Fruit fly (Drosophila melanogaster) whole organism, larva: Measurements from ENCODE around the gene Pdp.

ENCODE experiments used
- noc ChIP-seq: fragments of 200-800 bp; sonication (Bioruptor generic); optimal IDR thresholded peaks from 3 replicates; lab custom pipeline; 2019; ENCODE audit warnings: missing biosample characterization, mild to moderate bottlenecking, missing genetic modification characterization, moderate library complexity

Pdp gene

dm6 chrX:7699584-7700238 is 34.7 kb downstream of the Pdp start:
- TF ChIP-seq noc = no peak

- TF ChIP-seq noc = peak; percentile 99
Measured at dm6 chrX:7698000-7698896, 36.2 kb downstream of the Pdp start.

- peak; percentile 97 for TF ChIP-seq noc
Measured at dm6 chrX:7696711-7697654, 37.5 kb downstream of the Pdp start.

- no peak for TF ChIP-seq noc
Measured at dm6 chrX:7696165-7696564, 38.3 kb downstream of the Pdp start.

dm6 chrX:7695391-7696053 is 38.9 kb downstream of the Pdp start:
- TF ChIP-seq noc = no peak

dm6 chrX:7694868-7695267 is 39.6 kb downstream of the Pdp start:
- TF ChIP-seq noc = no peak

- TF ChIP-seq noc = no peak
Measured at dm6 chrX:7694207-7694606, 40.2 kb downstream of the Pdp start.

dm6 chrX:7693423-7693822 is 41.0 kb downstream of the Pdp start:
- no peak for TF ChIP-seq noc

- TF ChIP-seq noc = peak; percentile 89
Measured at dm6 chrX:7692740-7693064, 41.7 kb downstream of the Pdp start.

- peak; percentile 81 for TF ChIP-seq noc
Measured at dm6 chrX:7691947-7692739, 42.3 kb downstream of the Pdp start.

- peak; percentile 55 for TF ChIP-seq noc
Measured at dm6 chrX:7691221-7691914, 43.1 kb downstream of the Pdp start.

- peak; percentile 91 for TF ChIP-seq noc
Measured at dm6 chrX:7690683-7691082, 43.8 kb downstream of the Pdp start.

- no peak for TF ChIP-seq noc
Measured at dm6 chrX:7688871-7689270, 45.6 kb downstream of the Pdp start.

- TF ChIP-seq noc = no peak
Measured at dm6 chrX:7686071-7686470, 48.4 kb downstream of the Pdp start.
